Fruit fly (Drosophila melanogaster): Measurements from ENCODE around the gene mus81.

DNA sequence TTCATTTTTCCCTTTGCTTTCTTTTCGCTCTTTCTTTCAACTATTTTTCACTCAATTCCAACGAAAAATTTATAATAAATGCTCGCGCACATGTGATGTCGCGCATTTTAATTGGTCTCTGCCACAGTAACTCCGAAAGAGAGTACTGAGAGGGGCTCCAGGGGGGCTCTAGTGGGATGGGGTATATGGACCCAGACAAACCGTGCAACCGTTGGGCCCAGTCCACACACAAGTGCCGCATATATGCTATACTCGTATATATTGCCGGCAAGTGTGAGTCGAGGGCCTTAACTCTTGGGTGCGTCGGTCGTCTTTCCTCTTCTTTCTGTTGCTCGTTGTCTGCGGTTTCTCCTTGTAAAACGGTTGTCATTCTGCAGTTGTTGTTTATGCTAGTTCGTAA, 42.5 kb upstream of the mus81 start:
- TF ChIP-seq pan (optimal IDR thresholded peaks at IDR 0.05) (no peak), EcR (GFP tag; optimal IDR thresholded peaks at IDR 0.05) (peak in 1 of 2 experiments; percentile 14), usp (GFP tag; optimal IDR thresholded peaks at IDR 0.05) (no peak), psq (optimal IDR thresholded peaks at IDR 0.05) (no peak), Dll (optimal IDR thresholded peaks at IDR 0.05) (no peak), CG8478 (optimal IDR thresholded peaks at IDR 0.05) (no peak)
